Worm (Caenorhabditis elegans) whole organism, L2 larva: ENCODE results near the gene sph-1.

Experiments
- C34F6.9 ChIP-seq: fragments of 150-350 bp; optimal IDR thresholded peaks from 2 replicates; lab custom pipeline; 2014; ENCODE audit warnings: missing biosample characterization, missing genetic modification characterization
- F13H6.1 ChIP-seq: sonication (generic microtip); optimal IDR thresholded peaks from 2 replicates; lab custom pipeline; 2016; ENCODE audit warnings: missing genetic modification characterization, missing compliant biosample characterization
- R02D3.7 ChIP-seq: fragments of 150-350 bp; optimal IDR thresholded peaks from 2 replicates; lab custom pipeline; 2014; ENCODE audit warnings: missing biosample characterization, missing genetic modification characterization
- Y55F3AM.14 ChIP-seq: fragments of 200-800 bp; sonication (Bioruptor generic); optimal IDR thresholded peaks from 2 replicates; lab custom pipeline; 2018; ENCODE audit warnings: mild to moderate bottlenecking, missing genetic modification characterization, missing compliant biosample characterization
- ZK546.5 ChIP-seq: sonication (generic microtip); optimal IDR thresholded peaks from 2 replicates; lab custom pipeline; 2017; ENCODE audit warnings: missing biosample characterization, missing genetic modification characterization
- alr-1 ChIP-seq: fragments of 150-350 bp; optimal IDR thresholded peaks from 2 replicates; lab custom pipeline; 2014; ENCODE audit warnings: missing biosample characterization, missing genetic modification characterization
- ama-1 ChIP-seq: fragments of 150-350 bp; optimal IDR thresholded peaks from 2 replicates; lab custom pipeline; 2018; ENCODE audit warnings: inconsistent platforms
- ceh-16 ChIP-seq: fragments of 150-350 bp; optimal IDR thresholded peaks from 2 replicates; lab custom pipeline; 2014; ENCODE audit warnings: missing biosample characterization, missing genetic modification characterization
- crh-2 ChIP-seq: sonication (generic microtip); optimal IDR thresholded peaks from 2 replicates; lab custom pipeline; 2017; ENCODE audit warnings: missing biosample characterization, missing genetic modification characterization
- egl-27 ChIP-seq: sonication (generic microtip); optimal IDR thresholded peaks from 3 replicates; lab custom pipeline; 2017; ENCODE audit warnings: missing biosample characterization, missing genetic modification reagents, missing genetic modification characterization
- elt-3 ChIP-seq: sonication (generic microtip); optimal IDR thresholded peaks from 2 replicates; lab custom pipeline; 2017; ENCODE audit warnings: missing biosample characterization, missing genetic modification characterization
- fos-1 ChIP-seq: fragments of 150-350 bp; optimal IDR thresholded peaks from 2 replicates; lab custom pipeline; 2014; ENCODE audit warnings: missing biosample characterization, missing genetic modification characterization
- gmeb-1 ChIP-seq: fragments of 150-350 bp; optimal IDR thresholded peaks from 2 replicates; lab custom pipeline; 2014; ENCODE audit warnings: missing biosample characterization, missing genetic modification characterization
- lin-11 ChIP-seq: fragments of 150-350 bp; sonication (generic microtip); optimal IDR thresholded peaks from 2 replicates; lab custom pipeline; 2014; ENCODE audit warnings: missing biosample characterization, missing genetic modification characterization, inconsistent platforms, mixed read lengths
- lin-13 ChIP-seq: fragments of 150-350 bp; optimal IDR thresholded peaks from 2 replicates; lab custom pipeline; 2014; ENCODE audit warnings: missing biosample characterization, missing genetic modification reagents, missing genetic modification characterization
- lin-39 ChIP-seq: fragments of 150-350 bp; optimal IDR thresholded peaks from 2 replicates; lab custom pipeline; 2014; ENCODE audit warnings: missing biosample characterization, missing genetic modification reagents, missing genetic modification characterization
- mab-5 ChIP-seq: fragments of 150-350 bp; optimal IDR thresholded peaks from 2 replicates; lab custom pipeline; 2014; ENCODE audit warnings: missing biosample characterization, missing genetic modification characterization
- mbf-1 ChIP-seq: sonication (generic microtip); optimal IDR thresholded peaks from 2 replicates; lab custom pipeline; 2017; ENCODE audit warnings: missing biosample characterization, missing genetic modification characterization
- nhr-10 ChIP-seq: sonication (generic microtip); optimal IDR thresholded peaks from 2 replicates; lab custom pipeline; 2017; ENCODE audit warnings: missing biosample characterization, missing genetic modification characterization
- nhr-11 ChIP-seq: fragments of 150-350 bp; optimal IDR thresholded peaks from 2 replicates; lab custom pipeline; 2014; ENCODE audit warnings: missing biosample characterization, missing genetic modification characterization
- nhr-12 ChIP-seq: fragments of 150-350 bp; optimal IDR thresholded peaks from 2 replicates; lab custom pipeline; 2014; ENCODE audit warnings: missing biosample characterization, missing genetic modification characterization
- nhr-129 ChIP-seq: fragments of 150-350 bp; optimal IDR thresholded peaks from 2 replicates; lab custom pipeline; 2014; ENCODE audit warnings: missing biosample characterization, missing genetic modification characterization
- nhr-21 ChIP-seq: fragments of 150-350 bp; optimal IDR thresholded peaks from 2 replicates; lab custom pipeline; 2014; ENCODE audit warnings: missing biosample characterization, missing genetic modification characterization
- nhr-237 ChIP-seq: fragments of 150-350 bp; optimal IDR thresholded peaks from 2 replicates; lab custom pipeline; 2014; ENCODE audit warnings: missing biosample characterization, missing genetic modification characterization
- nhr-25 ChIP-seq: fragments of 150-350 bp; sonication (generic microtip); optimal IDR thresholded peaks from 3 replicates; lab custom pipeline; 2014; ENCODE audit warnings: missing biosample characterization, missing genetic modification characterization
- nhr-77 ChIP-seq: fragments of 150-350 bp; optimal IDR thresholded peaks from 2 replicates; lab custom pipeline; 2014; ENCODE audit warnings: missing biosample characterization, missing genetic modification characterization
- peb-1 ChIP-seq: fragments of 150-350 bp; optimal IDR thresholded peaks from 2 replicates; lab custom pipeline; 2014; ENCODE audit warnings: missing biosample characterization, missing genetic modification characterization
- sem-4 ChIP-seq: fragments of 150-350 bp; optimal IDR thresholded peaks from 2 replicates; lab custom pipeline; 2014; ENCODE audit warnings: missing biosample characterization, missing genetic modification reagents, missing genetic modification characterization
- skn-1 ChIP-seq: sonication (generic microtip); optimal IDR thresholded peaks from 2 replicates; lab custom pipeline; 2017; ENCODE audit warnings: missing biosample characterization, missing genetic modification characterization
- sma-3 ChIP-seq: sonication (generic microtip); optimal IDR thresholded peaks from 2 replicates; lab custom pipeline; 2016; ENCODE audit warnings: missing genetic modification reagents, missing genetic modification characterization, missing compliant biosample characterization
- sma-9 ChIP-seq, 2 experiments: fragments of 150-350 bp in 1 of 2; sonication (generic microtip) in 1 of 2; optimal IDR thresholded peaks; 2 replicates each; lab custom pipeline; 2014 to 2016; ENCODE audit warnings: missing genetic modification characterization in 2 of 2, mild to moderate bottlenecking in 1 of 2, missing biosample characterization in 1 of 2, missing compliant biosample characterization in 1 of 2, missing genetic modification reagents in 1 of 2, moderate library complexity in 1 of 2
- snpc-4 ChIP-seq: fragments of 150-350 bp; optimal IDR thresholded peaks from 2 replicates; lab custom pipeline; 2014; ENCODE audit warnings: missing biosample characterization, missing genetic modification characterization
- unc-39 ChIP-seq: fragments of 150-350 bp; optimal IDR thresholded peaks from 2 replicates; lab custom pipeline; 2014; ENCODE audit warnings: missing biosample characterization, missing genetic modification characterization
- unc-55 ChIP-seq: fragments of 150-350 bp; sonication (generic microtip); optimal IDR thresholded peaks from 3 replicates; lab custom pipeline; 2014; ENCODE audit warnings: missing biosample characterization, missing genetic modification reagents, missing genetic modification characterization
- zag-1 ChIP-seq: fragments of 150-350 bp; optimal IDR thresholded peaks from 2 replicates; lab custom pipeline; 2014; ENCODE audit warnings: missing biosample characterization, missing genetic modification characterization
- ztf-1 ChIP-seq: fragments of 200-800 bp; sonication (Bioruptor generic); conservative IDR thresholded peaks from 2 replicates; pipeline ENCODE4 v1.3.6; 2022; ENCODE audit warnings: missing genetic modification characterization, missing compliant biosample characterization
- ztf-11 ChIP-seq: sonication (generic microtip); optimal IDR thresholded peaks from 2 replicates; lab custom pipeline; 2017; ENCODE audit warnings: missing biosample characterization, missing genetic modification characterization
- ztf-4 ChIP-seq: fragments of 150-350 bp; optimal IDR thresholded peaks from 2 replicates; lab custom pipeline; 2014; ENCODE audit warnings: missing biosample characterization, missing genetic modification characterization

Gene sph-1

ce11 chrIV:8112187-8112586 is 21.2 kb downstream of the sph-1 start, which contains the start of gene Y42H9AR.4 (continued):
- TF ChIP-seq lin-13 (GFP tag; lab: Kevin White, UChicago), result no peak
- no peak for TF ChIP-seq R02D3.7
- no peak for TF ChIP-seq mbf-1
- TF ChIP-seq lin-39 (tag; lab: Kevin White, UChicago), result no peak
- no peak for TF ChIP-seq ztf-11
- TF ChIP-seq nhr-11, result no peak
- TF ChIP-seq Y55F3AM.14 (GFP tag; lab: Kevin White, UChicago), result no peak
- TF ChIP-seq C34F6.9 (tag; lab: Kevin White, UChicago), result peak; percentile 39
- TF ChIP-seq unc-55 (GFP tag; lab: Kevin White, UChicago), result peak; percentile 44

- TF ChIP-seq nhr-25 (tag; lab: Kevin White, UChicago), result no peak
- no peak for TF ChIP-seq Y55F3AM.14 (GFP tag; lab: Kevin White, UChicago)
- no peak for TF ChIP-seq unc-55 (GFP tag; lab: Kevin White, UChicago)
- no peak for TF ChIP-seq C34F6.9 (tag; lab: Kevin White, UChicago)
- TF ChIP-seq snpc-4 (tag; lab: Kevin White, UChicago), result no peak
- TF ChIP-seq ama-1 (lab: Kevin White, UChicago), result peak; percentile 4
- TF ChIP-seq sem-4 (tag; lab: Kevin White, UChicago), result peak; percentile 57
- TF ChIP-seq egl-27, result no peak
- no peak for TF ChIP-seq ZK546.5 (tag; lab: Kevin White, UChicago)
- TF ChIP-seq nhr-11, result no peak
- TF ChIP-seq nhr-129 (tag; lab: Kevin White, UChicago), result no peak
- TF ChIP-seq nhr-237 (tag; lab: Kevin White, UChicago), result no peak
- TF ChIP-seq nhr-77 (tag; lab: Kevin White, UChicago), result no peak
- no peak for TF ChIP-seq alr-1 (tag; lab: Kevin White, UChicago)
- TF ChIP-seq nhr-10 (tag; lab: Kevin White, UChicago), result no peak
- TF ChIP-seq, all 48 proteins: peak for 2
Measured at ce11 chrIV:8107502-8107901, 25.9 kb downstream of the sph-1 start, which contains the start of gene rabs-5. rabs-5 (minus strand) TSS chrIV:8107602.

- TF ChIP-seq lin-39 (tag; lab: Kevin White, UChicago), result no peak
- TF ChIP-seq lin-13 (GFP tag; lab: Kevin White, UChicago), result no peak
- no peak for TF ChIP-seq lin-11
- no peak for TF ChIP-seq mab-5 (tag; lab: Kevin White, UChicago)
- no peak for TF ChIP-seq unc-39 (tag; lab: Kevin White, UChicago)
- TF ChIP-seq fos-1 (tag; lab: Kevin White, UChicago), result no peak
- no peak for TF ChIP-seq ceh-16 (tag; lab: Kevin White, UChicago)
- no peak for TF ChIP-seq peb-1
- TF ChIP-seq ZK546.5 (tag; lab: Kevin White, UChicago), result no peak
- no peak for TF ChIP-seq Y55F3AM.14 (GFP tag; lab: Kevin White, UChicago)
- no peak for TF ChIP-seq unc-55 (GFP tag; lab: Kevin White, UChicago)
- no peak for TF ChIP-seq ztf-1 (GFP tag; lab: Robert Waterston, UW)
- TF ChIP-seq gmeb-1 (tag; lab: Kevin White, UChicago), result no peak
- TF ChIP-seq skn-1 (tag; lab: Kevin White, UChicago), result no peak
- TF ChIP-seq F13H6.1 (tag; lab: Kevin White, UChicago), result no peak
- TF ChIP-seq elt-3 (tag; lab: Kevin White, UChicago), result no peak
Measured at ce11 chrIV:8105083-8105482, 28.3 kb downstream of the sph-1 start.

ce11 chrIV:8103196-8103595 is 30.2 kb downstream of the sph-1 start:
- peak; percentile 45 for TF ChIP-seq nhr-21 (tag; lab: Kevin White, UChicago)
- TF ChIP-seq sma-9 (GFP tag; optimal IDR thresholded peaks at IDR 0.05; lab: Kevin White, UChicago), result peak; percentile 66
- no peak for TF ChIP-seq sma-9 (tag; optimal IDR thresholded peaks at IDR 0.05; lab: Kevin White, UChicago)
- no peak for TF ChIP-seq nhr-12 (tag; lab: Kevin White, UChicago)
- TF ChIP-seq sma-3, result peak; percentile 14
- peak; percentile 37 for TF ChIP-seq nhr-25 (tag; lab: Kevin White, UChicago)
- TF ChIP-seq zag-1 (tag; lab: Kevin White, UChicago), result no peak
- peak; percentile 3 for TF ChIP-seq crh-2
- TF ChIP-seq snpc-4 (tag; lab: Kevin White, UChicago), result no peak
- no peak for TF ChIP-seq ztf-4 (tag; lab: Kevin White, UChicago)
